Worm (Caenorhabditis elegans) whole organism, L1 larva: ENCODE data around the gene srz-54.

Experiments used
- aly-2 ChIP-seq: fragments of 150-350 bp; optimal IDR thresholded peaks from 2 replicates; lab custom pipeline; 2014; ENCODE audit warnings: missing biosample characterization, missing genetic modification characterization
- ceh-82 ChIP-seq, 3 experiments: fragments of 150-350 bp in 1 of 3; sonication (generic microtip) in 2 of 3; optimal IDR thresholded peaks; 2 replicates each; lab custom pipeline; 2014 to 2017; ENCODE audit warnings: missing biosample characterization in 3 of 3, missing genetic modification characterization in 3 of 3
- ets-5 ChIP-seq: fragments of 200-800 bp; sonication (Bioruptor generic); IDR thresholded peaks from 2 replicates; pipeline ENCODE4 v1.3.6; 2022; ENCODE audit warnings: missing genetic modification characterization, missing compliant biosample characterization
- fos-1 ChIP-seq: fragments of 150-350 bp; optimal IDR thresholded peaks from 2 replicates; lab custom pipeline; 2014; ENCODE audit warnings: missing biosample characterization, missing genetic modification characterization
- lin-15B ChIP-seq: fragments of 150-350 bp; sonication (generic microtip); optimal IDR thresholded peaks from 3 replicates; lab custom pipeline; 2014; ENCODE audit warnings: missing biosample characterization, missing genetic modification characterization
- unc-62 ChIP-seq: fragments of 150-350 bp; optimal IDR thresholded peaks from 2 replicates; lab custom pipeline; 2014; ENCODE audit warnings: missing biosample characterization, missing genetic modification reagents, missing genetic modification characterization
- ztf-4 ChIP-seq: fragments of 150-350 bp; optimal IDR thresholded peaks from 2 replicates; lab custom pipeline; 2014; ENCODE audit warnings: missing biosample characterization, missing genetic modification characterization

DNA sequence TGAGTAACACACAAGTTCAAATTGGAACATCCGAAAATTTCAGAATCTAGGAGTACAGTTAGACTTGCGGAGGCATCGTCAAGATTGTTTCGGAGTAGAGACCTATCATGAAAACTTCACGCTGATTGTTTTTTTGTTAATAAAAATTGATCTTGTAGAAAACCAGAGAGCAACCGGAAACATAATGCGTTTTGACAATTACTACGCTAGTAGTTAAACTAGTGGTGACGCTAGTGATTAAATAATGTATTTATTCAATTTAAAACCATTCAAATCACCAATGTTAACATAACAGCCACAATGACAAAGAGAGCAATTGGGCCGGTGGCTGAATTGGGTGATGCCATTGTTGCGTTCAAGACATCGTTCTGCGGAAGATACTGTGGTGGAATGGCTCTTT is 39.2 kb downstream of the srz-54 start, which contains the start of gene F49H6.17:
- TF ChIP-seq ceh-82 (tag; optimal IDR thresholded peaks at IDR 0.05; lab: Kevin White, UChicago) (no peak), unc-62 (GFP tag; lab: Kevin White, UChicago) (no peak), fos-1 (tag; lab: Kevin White, UChicago) (no peak), aly-2 (no peak), ztf-4 (tag; lab: Kevin White, UChicago) (no peak), ets-5 (no peak), lin-15B (no peak)
